Worm (Caenorhabditis elegans): Measurements from ENCODE around the gene swt-1.

The swt-1 gene

DNA sequence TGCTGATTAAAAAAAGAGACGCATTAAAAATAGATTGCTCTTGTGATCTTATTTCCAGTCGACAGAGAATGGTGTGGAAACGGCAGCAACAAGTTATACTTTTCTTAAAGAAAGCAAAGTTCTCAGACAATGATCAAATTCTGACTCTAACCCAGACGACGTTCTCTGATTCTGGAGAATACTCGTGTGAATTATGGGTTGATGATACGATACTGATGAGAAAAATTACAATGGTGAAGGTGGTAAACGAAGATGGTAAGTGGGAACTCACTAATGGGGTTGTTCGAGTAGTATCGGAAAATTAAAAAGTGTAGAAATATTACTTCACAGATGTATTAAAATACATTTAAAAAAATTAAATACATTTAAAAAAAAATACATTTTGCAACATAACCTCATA, 29.0 kb upstream of the swt-1 start:
- no peak for TF ChIP-seq eor-1 (tag; optimal IDR thresholded peaks at IDR 0.05)
- TF ChIP-seq nfya-1 (tag; optimal IDR thresholded peaks at IDR 0.05; ENCODE audit: insufficient read depth) = no peak
- no peak for TF ChIP-seq pqm-1 (tag; optimal IDR thresholded peaks at IDR 0.05)
- no peak for TF ChIP-seq elt-2 (tag; optimal IDR thresholded peaks at IDR 0.05)
- TF ChIP-seq lsy-12 (tag; optimal IDR thresholded peaks at IDR 0.05) = no peak
- no peak for TF ChIP-seq R02D3.7 (tag; optimal IDR thresholded peaks at IDR 0.05)
- no peak for TF ChIP-seq ceh-16 (tag; optimal IDR thresholded peaks at IDR 0.05)
- no peak for TF ChIP-seq hmg-11 (tag; optimal IDR thresholded peaks at IDR 0.05)
- no peak for TF ChIP-seq aly-2 (tag; optimal IDR thresholded peaks at IDR 0.05)
- no peak for TF ChIP-seq jun-1 (tag; optimal IDR thresholded peaks at IDR 0.05)
- no peak for TF ChIP-seq ceh-82 (tag; optimal IDR thresholded peaks at IDR 0.05)
- TF ChIP-seq mml-1 (tag; optimal IDR thresholded peaks at IDR 0.05) = no peak
- no peak for TF ChIP-seq snpc-4 (tag; optimal IDR thresholded peaks at IDR 0.05)
- TF ChIP-seq fos-1 (tag; optimal IDR thresholded peaks at IDR 0.05) = no peak
- no peak for TF ChIP-seq tbx-2 (tag; optimal IDR thresholded peaks at IDR 0.05)
- TF ChIP-seq ztf-4 (tag; optimal IDR thresholded peaks at IDR 0.05) = no peak
- TF ChIP-seq unc-39 (tag; optimal IDR thresholded peaks at IDR 0.05) = no peak

ce11 chrIV:282008-282407, 25.3 kb upstream of the swt-1 start:
- TF ChIP-seq unc-62 (GFP tag; optimal IDR thresholded peaks at IDR 0.05) (no peak), nfya-1 (tag; optimal IDR thresholded peaks at IDR 0.05; ENCODE audit: insufficient read depth) (no peak), pha-4 (tag; optimal IDR thresholded peaks at IDR 0.05) (peak; percentile 35)

ce11 chrIV:283347-283746, 24.0 kb upstream of the swt-1 start, which contains the start of gene best-19:
Gene best-19, plus strand, starts transcription at chrIV:283647.
- no peak for TF ChIP-seq sea-2 (GFP tag; optimal IDR thresholded peaks at IDR 0.05)
- peak; percentile 41 for TF ChIP-seq fkh-10 (GFP tag; optimal IDR thresholded peaks at IDR 0.05)

- TF ChIP-seq egl-27 (tag; optimal IDR thresholded peaks at IDR 0.05) (no peak), nhr-25 (tag; optimal IDR thresholded peaks at IDR 0.05) (peak; percentile 1), ceh-28 (tag; optimal IDR thresholded peaks at IDR 0.05) (no peak)
Measured at ce11 chrIV:288027-288426, 19.3 kb upstream of the swt-1 start, which contains the start of gene T21D12.14. Gene T21D12.14, minus strand, starts transcription at chrIV:288127.

ce11 chrIV:290387-290786, 16.9 kb upstream of the swt-1 start:
- no peak for TF ChIP-seq nhr-11 (tag; optimal IDR thresholded peaks at IDR 0.05)
- no peak for TF ChIP-seq ama-1 (optimal IDR thresholded peaks at IDR 0.05)
- TF ChIP-seq ceh-82 (tag; optimal IDR thresholded peaks at IDR 0.05) = no peak
- no peak for TF ChIP-seq ceh-9 (tag; optimal IDR thresholded peaks at IDR 0.05)
- TF ChIP-seq ceh-16 (tag; optimal IDR thresholded peaks at IDR 0.05) = no peak
- TF ChIP-seq snpc-4 (tag; optimal IDR thresholded peaks at IDR 0.05) = no peak
- TF ChIP-seq skn-1 (tag; optimal IDR thresholded peaks at IDR 0.05) = no peak
- TF ChIP-seq fkh-10 (GFP tag; optimal IDR thresholded peaks at IDR 0.05) = no peak
- TF ChIP-seq mdl-1 (tag; optimal IDR thresholded peaks at IDR 0.05) = no peak
- TF ChIP-seq nfya-1 (tag; optimal IDR thresholded peaks at IDR 0.05; ENCODE audit: insufficient read depth) = no peak
- no peak for TF ChIP-seq ceh-28 (tag; optimal IDR thresholded peaks at IDR 0.05)
- no peak for TF ChIP-seq nhr-25 (tag; optimal IDR thresholded peaks at IDR 0.05)
- TF ChIP-seq tbx-2 (tag; optimal IDR thresholded peaks at IDR 0.05) = no peak
- no peak for TF ChIP-seq lin-39 (tag; optimal IDR thresholded peaks at IDR 0.05)
- TF ChIP-seq nhr-67 (tag; optimal IDR thresholded peaks at IDR 0.05) = no peak
- no peak for TF ChIP-seq pqm-1 (tag; optimal IDR thresholded peaks at IDR 0.05)
- TF ChIP-seq lin-15B (tag; optimal IDR thresholded peaks at IDR 0.05) = no peak

DNA sequence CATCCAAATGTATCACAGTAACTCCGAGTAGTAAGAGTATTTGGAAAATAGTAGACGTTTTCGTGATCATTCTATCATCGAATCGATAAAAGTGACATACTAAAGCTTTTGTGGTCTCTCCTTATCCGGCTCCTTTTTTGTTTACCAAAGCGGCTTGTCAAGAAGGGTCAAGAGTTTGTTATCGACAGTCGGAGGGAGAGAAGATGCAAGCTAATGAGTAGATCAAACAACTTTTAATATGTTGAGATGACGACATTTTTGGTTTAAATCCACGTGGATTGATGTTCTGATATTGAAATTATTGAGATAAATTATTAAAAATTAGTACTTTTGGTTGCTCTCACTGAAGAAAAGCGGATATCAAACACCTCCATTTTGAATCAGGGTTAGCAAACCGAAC, 15.9 kb upstream of the swt-1 start, which contains the start of gene T21D12.7:
Gene T21D12.7, minus strand, starts transcription at position 101 of the 400 bp plus-strand sequence.
- TF ChIP-seq lsy-12 (tag; optimal IDR thresholded peaks at IDR 0.05) = no peak
- TF ChIP-seq skn-1 (tag; optimal IDR thresholded peaks at IDR 0.05) = no peak
- TF ChIP-seq ama-1 (optimal IDR thresholded peaks at IDR 0.05) = no peak
- TF ChIP-seq nhr-25 (tag; optimal IDR thresholded peaks at IDR 0.05) = no peak
- no peak for TF ChIP-seq aly-2 (tag; optimal IDR thresholded peaks at IDR 0.05)
- TF ChIP-seq mdl-1 (tag; optimal IDR thresholded peaks at IDR 0.05) = no peak
- TF ChIP-seq ZK546.5 (tag; optimal IDR thresholded peaks at IDR 0.05) = no peak
- TF ChIP-seq daf-12 (tag; optimal IDR thresholded peaks at IDR 0.05) = no peak
- no peak for TF ChIP-seq elt-3 (tag; optimal IDR thresholded peaks at IDR 0.05)
- TF ChIP-seq jun-1 (tag; optimal IDR thresholded peaks at IDR 0.05) = no peak
- TF ChIP-seq nhr-11 (tag; optimal IDR thresholded peaks at IDR 0.05) = no peak
- no peak for TF ChIP-seq mml-1 (tag; optimal IDR thresholded peaks at IDR 0.05)
- no peak for TF ChIP-seq elt-1 (tag; optimal IDR thresholded peaks at IDR 0.05)
- TF ChIP-seq unc-39 (tag; optimal IDR thresholded peaks at IDR 0.05) = no peak

All from whole organism, L3 larva.